Worm (Caenorhabditis elegans) whole organism, young adult: Measurements from ENCODE around the gene nfm-1.

ENCODE experiments used
- Y56A3A.18 ChIP-seq: fragments of 200-800 bp; sonication (Bioruptor generic); IDR thresholded peaks from 2 replicates; pipeline ENCODE4 v1.3.6; 2022; ENCODE audit warnings: missing genetic modification reagents, missing genetic modification characterization, missing compliant biosample characterization
- ama-1 ChIP-seq, 3 experiments: fragments of 150-350 bp in 1 of 3; sonication (generic microtip) in 2 of 3; optimal IDR thresholded peaks; 2 replicates each; lab custom pipeline; 2014 to 2018; ENCODE audit warnings: missing biosample characterization in 2 of 3, missing genetic modification characterization in 2 of 3, missing genetic modification reagents in 2 of 3
- attf-6 ChIP-seq: fragments of 200-800 bp; sonication (Bioruptor generic); IDR thresholded peaks from 2 replicates; pipeline ENCODE4 v1.3.6; 2022; ENCODE audit warnings: missing genetic modification reagents, missing genetic modification characterization, missing compliant biosample characterization
- cebp-1 ChIP-seq, 2 experiments: fragments of 200-800 bp in 1 of 2; sonication (Bioruptor generic) in 1 of 2; sonication (generic microtip) in 1 of 2; IDR thresholded peaks in 1 of 2; optimal IDR thresholded peaks in 1 of 2; 2 replicates each; pipeline versions ENCODE4 v1.3.6 to Lab custom; 2017 to 2022; ENCODE audit warnings: missing compliant biosample characterization in 2 of 2, missing genetic modification characterization in 2 of 2, mild to moderate bottlenecking in 1 of 2, missing genetic modification reagents in 1 of 2, moderate library complexity in 1 of 2
- egl-18 ChIP-seq: fragments of 200-800 bp; sonication (Bioruptor generic); IDR thresholded peaks from 2 replicates; pipeline ENCODE4 v1.3.6; 2022; ENCODE audit warnings: missing genetic modification reagents, missing genetic modification characterization, missing compliant biosample characterization
- him-1 ChIP-seq: sonication (generic microtip); optimal IDR thresholded peaks from 2 replicates; lab custom pipeline; 2016; ENCODE audit warnings: missing genotype, missing genetic modification reagents, missing genetic modification characterization, missing compliant biosample characterization
- hsf-1 ChIP-seq: fragments of 200-800 bp; sonication (Bioruptor generic); IDR thresholded peaks from 2 replicates; pipeline ENCODE4 v1.3.6; 2022; ENCODE audit warnings: missing genetic modification reagents, missing genetic modification characterization, missing compliant biosample characterization
- mxl-1 ChIP-seq: sonication (generic microtip); optimal IDR thresholded peaks from 2 replicates; lab custom pipeline; 2016; ENCODE audit warnings: missing genetic modification characterization, missing compliant biosample characterization
- nfya-1 ChIP-seq: sonication (generic microtip); optimal IDR thresholded peaks from 2 replicates; lab custom pipeline; 2017; ENCODE audit warnings: antibody characterized with exemption, missing compliant biosample characterization, missing genetic modification characterization, borderline replicate concordance; ENCODE audit not compliant: insufficient read depth
- nhr-120 ChIP-seq: fragments of 200-800 bp; sonication (Bioruptor generic); IDR thresholded peaks from 2 replicates; pipeline ENCODE4 v1.3.6; 2022; ENCODE audit warnings: missing genetic modification characterization, missing compliant biosample characterization
- pha-4 ChIP-seq: fragments of 150-350 bp; sonication (generic microtip); optimal IDR thresholded peaks from 2 replicates; lab custom pipeline; 2014; ENCODE audit warnings: missing biosample characterization, missing genetic modification reagents, missing genetic modification characterization
- unc-130 ChIP-seq: sonication (generic microtip); optimal IDR thresholded peaks from 2 replicates; lab custom pipeline; 2016; ENCODE audit warnings: missing genetic modification reagents, missing genetic modification characterization, missing compliant biosample characterization
- zfh-2 ChIP-seq: fragments of 200-800 bp; sonication (Bioruptor generic); conservative IDR thresholded peaks from 2 replicates; pipeline ENCODE4 v1.3.6; 2022; ENCODE audit warnings: missing genetic modification reagents, missing genetic modification characterization, missing compliant biosample characterization
- ztf-25 ChIP-seq: fragments of 200-800 bp; sonication (Bioruptor generic); IDR thresholded peaks from 2 replicates; pipeline ENCODE4 v1.3.6; 2022; ENCODE audit warnings: missing genetic modification reagents, missing genetic modification characterization, missing compliant biosample characterization

ce11 chrIII:6118320-6118719 is 40.9 kb upstream of the nfm-1 start, which contains the start of gene kin-18:
- TF ChIP-seq cebp-1 (GFP tag; IDR thresholded peaks at IDR 0.05; lab: Robert Waterston, UW) = no peak
- TF ChIP-seq cebp-1 (tag; optimal IDR thresholded peaks at IDR 0.05; lab: Kevin White, UChicago) = no peak
- TF ChIP-seq attf-6 (GFP tag; lab: Robert Waterston, UW) = no peak
- no peak for TF ChIP-seq pha-4
- no peak for TF ChIP-seq nhr-120 (GFP tag; lab: Robert Waterston, UW)
- no peak for TF ChIP-seq unc-130 (GFP tag; lab: Kevin White, UChicago)
- TF ChIP-seq hsf-1 = no peak
- TF ChIP-seq ztf-25 (GFP tag; lab: Robert Waterston, UW) = no peak
- no peak for TF ChIP-seq egl-18 (GFP tag; lab: Robert Waterston, UW)
- TF ChIP-seq ama-1 (optimal IDR thresholded peaks at IDR 0.05; lab: Kevin White, UChicago) = no peak
- TF ChIP-seq ama-1 (GFP tag; optimal IDR thresholded peaks at IDR 0.05; lab: Kevin White, UChicago) = no peak
- no peak for TF ChIP-seq Y56A3A.18 (GFP tag; lab: Robert Waterston, UW)
- TF ChIP-seq mxl-1 (tag; lab: Kevin White, UChicago) = no peak
- no peak for TF ChIP-seq him-1 (tag; lab: Kevin White, UChicago)
- no peak for TF ChIP-seq nfya-1 (tag; lab: Kevin White, UChicago)
- no peak for TF ChIP-seq zfh-2 (GFP tag; lab: Robert Waterston, UW)
